Fruit fly (Drosophila melanogaster): Measurements from ENCODE around the gene hydra.
A peak's percentile ranks its signal among the peaks of the same experiment; 100 is the strongest.

The hydra gene

dm6 chrX:20687252-20687651, 10.4 kb upstream of the hydra start:
- TF ChIP-seq Myc (optimal IDR thresholded peaks at IDR 0.05), result no peak
- no peak for TF ChIP-seq Sin3A (optimal IDR thresholded peaks at IDR 0.05)
- no peak for TF ChIP-seq psq (optimal IDR thresholded peaks at IDR 0.05)
- no peak for TF ChIP-seq h (optimal IDR thresholded peaks at IDR 0.05)
- no peak for TF ChIP-seq insv (optimal IDR thresholded peaks at IDR 0.05)
- no peak for TF ChIP-seq ttk (optimal IDR thresholded peaks at IDR 0.05)

DNA sequence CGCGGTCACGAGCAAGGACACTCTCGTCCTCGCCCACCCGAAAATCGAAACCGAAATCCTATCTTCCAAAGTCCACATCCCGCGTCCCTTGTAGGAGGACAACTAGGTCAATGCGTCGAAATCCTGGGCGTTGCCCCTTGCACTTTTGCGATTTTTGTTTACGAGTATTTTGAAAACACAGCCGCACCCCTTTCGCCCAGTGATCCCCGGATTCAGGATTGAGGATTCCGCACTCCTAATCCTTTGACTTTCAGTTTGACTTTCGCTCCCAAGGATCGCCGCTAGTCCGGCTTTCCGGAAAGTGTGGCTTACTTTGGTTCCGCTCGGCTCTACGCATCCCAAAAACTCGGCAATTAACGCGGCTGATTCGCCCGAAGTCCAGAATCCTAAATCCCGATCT, 3.5 kb upstream of the hydra start:
- no peak for TF ChIP-seq psq (optimal IDR thresholded peaks at IDR 0.05)
- TF ChIP-seq Sin3A (optimal IDR thresholded peaks at IDR 0.05), result no peak
- no peak for TF ChIP-seq ttk (optimal IDR thresholded peaks at IDR 0.05)

DNA sequence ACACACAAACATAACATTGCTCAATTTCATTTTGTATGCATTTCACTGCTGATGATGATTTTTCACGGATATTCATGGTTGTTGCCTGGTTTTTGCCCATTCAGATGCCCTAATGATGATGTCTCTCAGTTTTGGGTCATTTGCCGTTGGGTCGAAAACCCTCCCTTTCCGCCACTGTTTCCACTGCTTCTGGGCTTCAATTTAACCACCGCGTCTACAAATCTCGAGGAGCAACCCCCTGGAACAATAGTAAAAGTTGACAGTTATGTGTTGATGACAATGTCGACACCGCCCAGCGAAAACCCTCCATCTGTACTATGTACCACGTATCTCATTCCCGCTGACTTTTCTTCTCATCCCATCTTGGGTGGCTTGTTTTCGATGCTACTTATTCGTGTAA, 10.5 kb downstream of the hydra start:
- TF ChIP-seq insv (optimal IDR thresholded peaks at IDR 0.05) (no peak), ttk (optimal IDR thresholded peaks at IDR 0.05) (no peak), Sin3A (optimal IDR thresholded peaks at IDR 0.05) (no peak), h (optimal IDR thresholded peaks at IDR 0.05) (no peak), Myc (optimal IDR thresholded peaks at IDR 0.05) (no peak), psq (optimal IDR thresholded peaks at IDR 0.05) (no peak)

dm6 chrX:20662919-20663557, 13.8 kb downstream of the hydra start:
- TF ChIP-seq ttk (optimal IDR thresholded peaks at IDR 0.05) (no peak), Myc (optimal IDR thresholded peaks at IDR 0.05) (no peak), insv (optimal IDR thresholded peaks at IDR 0.05) (no peak), Sin3A (optimal IDR thresholded peaks at IDR 0.05) (no peak), psq (optimal IDR thresholded peaks at IDR 0.05) (no peak), h (optimal IDR thresholded peaks at IDR 0.05) (no peak)

dm6 chrX:20661612-20662228, 15.1 kb downstream of the hydra start, which contains the start of gene CG1835:
CG1835 (plus strand) TSS chrX:20661917.
- TF ChIP-seq Sin3A (optimal IDR thresholded peaks at IDR 0.05) (no peak), ttk (optimal IDR thresholded peaks at IDR 0.05) (no peak), insv (optimal IDR thresholded peaks at IDR 0.05) (no peak)

- TF ChIP-seq Sin3A (optimal IDR thresholded peaks at IDR 0.05), result no peak
Measured at dm6 chrX:20658627-20659026, 18.2 kb downstream of the hydra start.

dm6 chrX:20656535-20657350, 20.1 kb downstream of the hydra start, which contains the start of gene Cyp6v1:
Cyp6v1 (plus strand) TSS chrX:20657122.
- TF ChIP-seq ttk (optimal IDR thresholded peaks at IDR 0.05) (no peak), psq (optimal IDR thresholded peaks at IDR 0.05) (peak; percentile 81)

dm6 chrX:20654954-20655391, 21.9 kb downstream of the hydra start:
- TF ChIP-seq Sin3A (optimal IDR thresholded peaks at IDR 0.05) (no peak), ttk (optimal IDR thresholded peaks at IDR 0.05) (no peak)

dm6 chrX:20652353-20652752, 24.5 kb downstream of the hydra start:
- TF ChIP-seq Myc (optimal IDR thresholded peaks at IDR 0.05), result no peak
- TF ChIP-seq insv (optimal IDR thresholded peaks at IDR 0.05), result no peak
- no peak for TF ChIP-seq h (optimal IDR thresholded peaks at IDR 0.05)
- no peak for TF ChIP-seq ttk (optimal IDR thresholded peaks at IDR 0.05)
- no peak for TF ChIP-seq Sin3A (optimal IDR thresholded peaks at IDR 0.05)
- no peak for TF ChIP-seq psq (optimal IDR thresholded peaks at IDR 0.05)

DNA sequence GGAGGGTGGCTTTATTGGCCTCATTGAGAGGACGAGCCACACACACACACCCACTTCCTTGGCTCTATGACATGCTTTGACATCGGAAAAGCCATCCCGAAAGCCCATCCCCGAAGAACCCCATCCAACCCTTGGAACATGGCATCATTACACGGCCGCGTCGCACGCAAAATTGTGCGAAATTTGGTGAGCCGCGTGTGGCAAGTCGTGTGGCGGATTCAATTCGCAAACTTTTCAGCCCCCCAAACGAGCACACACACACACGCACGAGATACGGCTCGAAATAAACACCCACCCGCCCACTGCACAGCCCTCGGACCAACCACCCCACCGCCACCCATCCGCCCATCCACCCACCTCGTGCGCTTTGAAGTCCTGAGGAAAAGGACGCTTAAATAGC, 30.6 kb downstream of the hydra start:
- TF ChIP-seq ttk (optimal IDR thresholded peaks at IDR 0.05) (no peak), Sin3A (optimal IDR thresholded peaks at IDR 0.05) (no peak), Myc (optimal IDR thresholded peaks at IDR 0.05) (no peak), h (optimal IDR thresholded peaks at IDR 0.05) (no peak), psq (optimal IDR thresholded peaks at IDR 0.05) (no peak), insv (optimal IDR thresholded peaks at IDR 0.05) (no peak)

DNA sequence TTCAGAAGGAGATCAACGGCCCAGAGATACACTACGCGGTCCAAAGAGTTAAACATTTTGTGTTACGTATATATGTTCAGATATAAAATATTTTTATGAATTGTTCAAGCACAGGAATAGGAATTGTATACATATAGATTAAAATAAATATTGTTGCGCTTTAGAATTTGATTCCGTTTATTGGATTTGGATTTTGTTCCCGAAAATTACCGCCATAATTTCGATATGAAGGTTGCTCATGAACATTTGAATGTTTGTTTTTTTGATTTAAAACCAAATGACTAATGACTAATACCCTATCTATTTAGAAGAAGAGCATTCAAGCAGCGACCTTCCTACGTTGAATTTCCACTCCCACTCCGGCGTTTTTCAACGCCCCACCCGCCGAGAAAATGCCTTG, 32.9 kb downstream of the hydra start:
- TF ChIP-seq Myc (optimal IDR thresholded peaks at IDR 0.05), result no peak
- TF ChIP-seq Sin3A (optimal IDR thresholded peaks at IDR 0.05), result no peak
- TF ChIP-seq insv (optimal IDR thresholded peaks at IDR 0.05), result no peak
- no peak for TF ChIP-seq psq (optimal IDR thresholded peaks at IDR 0.05)
- no peak for TF ChIP-seq h (optimal IDR thresholded peaks at IDR 0.05)
- no peak for TF ChIP-seq ttk (optimal IDR thresholded peaks at IDR 0.05)

- TF ChIP-seq psq (optimal IDR thresholded peaks at IDR 0.05), result no peak
Measured at dm6 chrX:20643385-20643784, 33.5 kb downstream of the hydra start.

DNA sequence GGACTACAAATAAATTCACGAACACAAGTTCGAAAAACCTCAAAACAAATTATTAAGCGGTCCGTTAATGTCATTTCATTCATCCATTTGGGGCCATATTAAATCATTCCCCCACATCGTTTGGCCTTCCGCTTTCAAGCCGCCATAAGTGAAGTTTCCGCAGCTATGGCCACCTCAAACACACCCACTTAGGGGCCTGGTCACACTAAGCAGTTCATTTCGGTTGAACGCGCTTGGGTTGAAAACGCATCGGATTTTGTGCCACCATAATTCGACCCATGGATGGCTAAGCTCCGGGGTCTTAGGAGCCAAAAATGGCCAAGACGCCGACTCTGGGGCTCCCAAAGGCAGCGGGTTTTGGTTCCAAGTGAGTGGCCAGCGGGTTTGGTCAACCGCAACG, 38.8 kb downstream of the hydra start:
- no peak for TF ChIP-seq Sin3A (optimal IDR thresholded peaks at IDR 0.05)
- no peak for TF ChIP-seq ttk (optimal IDR thresholded peaks at IDR 0.05)
- TF ChIP-seq insv (optimal IDR thresholded peaks at IDR 0.05), result no peak
- TF ChIP-seq psq (optimal IDR thresholded peaks at IDR 0.05), result no peak
- no peak for TF ChIP-seq h (optimal IDR thresholded peaks at IDR 0.05)
- no peak for TF ChIP-seq Myc (optimal IDR thresholded peaks at IDR 0.05)

All from Kc167 (cell line).